Fruit fly (Drosophila melanogaster): ENCODE measurements around the gene Smyd5.

Smyd5 gene

dm6 chr3R:21224230-21224629, 5.6 kb upstream of the Smyd5 start (continued):
- no peak for TF ChIP-seq CG42726 (GFP tag; IDR thresholded peaks at IDR 0.05; ENCODE audit: partially characterized antibody)
- TF ChIP-seq jumu (GFP tag; optimal IDR thresholded peaks at IDR 0.05), result no peak
- no peak for TF ChIP-seq Atf-2 (GFP tag; optimal IDR thresholded peaks at IDR 0.05)
- TF ChIP-seq CG6254 (GFP tag; optimal IDR thresholded peaks at IDR 0.05), result no peak
- 0 out of 2 replicates have a peak, but pooled peaks have one; percentile 38 for TF ChIP-seq cas (GFP tag; IDR thresholded peaks at IDR 0.05)
- no peak for TF ChIP-seq CG31224 (GFP tag; IDR thresholded peaks at IDR 0.05)
- TF ChIP-seq CG15601 (tag; optimal IDR thresholded peaks at IDR 0.05), result no peak
- no peak for TF ChIP-seq Rx (GFP tag; IDR thresholded peaks at IDR 0.05)
- TF ChIP-seq CG7786 (GFP tag; optimal IDR thresholded peaks at IDR 0.05), result no peak
- TF ChIP-seq CG11085 (GFP tag; IDR thresholded peaks at IDR 0.05), result no peak
- TF ChIP-seq amos (GFP tag; IDR thresholded peaks at IDR 0.05; ENCODE audit: partially characterized antibody), result no peak
- TF ChIP-seq CG12104 (GFP tag; optimal IDR thresholded peaks at IDR 0.05), result no peak
- TF ChIP-seq CG16863 (GFP tag; optimal IDR thresholded peaks at IDR 0.05), result no peak
- no peak for TF ChIP-seq gsb-n (tag; optimal IDR thresholded peaks at IDR 0.05)
- TF ChIP-seq CG12219 (GFP tag; optimal IDR thresholded peaks at IDR 0.05), result no peak
- TF ChIP-seq CG5180 (GFP tag; optimal IDR thresholded peaks at IDR 0.05), result no peak
- TF ChIP-seq Sox102F (GFP tag; optimal IDR thresholded peaks at IDR 0.05), result no peak
- no peak for TF ChIP-seq ERR (GFP tag; optimal IDR thresholded peaks at IDR 0.05)
- TF ChIP-seq CG18619 (GFP tag; optimal IDR thresholded peaks at IDR 0.05), result no peak
- no peak for TF ChIP-seq pnt (GFP tag; optimal IDR thresholded peaks at IDR 0.05)
- TF ChIP-seq Taf1 (GFP tag; IDR thresholded peaks at IDR 0.05), result no peak
- no peak for TF ChIP-seq sim (GFP tag; IDR thresholded peaks at IDR 0.05)
- TF ChIP-seq jigr1 (GFP tag; IDR thresholded peaks at IDR 0.05), result no peak
- TF ChIP-seq wdn (GFP tag; IDR thresholded peaks at IDR 0.05), result no peak
- no peak for TF ChIP-seq az2 (GFP tag; optimal IDR thresholded peaks at IDR 0.05)
- TF ChIP-seq E2f1 (GFP tag; IDR thresholded peaks at IDR 0.05), result peak; percentile 71; the same call in 1 of the 2 replicates
- peak; percentile 84 for TF ChIP-seq ci (GFP tag; IDR thresholded peaks at IDR 0.05)
- no peak; the same call in 1 of the 2 replicates for TF ChIP-seq onecut (GFP tag; IDR thresholded peaks at IDR 0.05)
- TF ChIP-seq CG5245 (GFP tag; optimal IDR thresholded peaks at IDR 0.05), result no peak
- TF ChIP-seq trh (GFP tag; optimal IDR thresholded peaks at IDR 0.05), result no peak
- TF ChIP-seq Nf-YC (tag; optimal IDR thresholded peaks at IDR 0.05), result no peak
- TF ChIP-seq slou (GFP tag; optimal IDR thresholded peaks at IDR 0.05), result no peak
- no peak for TF ChIP-seq nmo (GFP tag; optimal IDR thresholded peaks at IDR 0.05)
- no peak for TF ChIP-seq bbx (GFP tag; IDR thresholded peaks at IDR 0.05; ENCODE audit: partially characterized antibody)
- TF ChIP-seq CG3065 (GFP tag; optimal IDR thresholded peaks at IDR 0.05), result no peak
- peak; percentile 22 for TF ChIP-seq NfI (GFP tag; optimal IDR thresholded peaks at IDR 0.05)
- no peak for TF ChIP-seq al (GFP tag; IDR thresholded peaks at IDR 0.05)
- no peak for TF ChIP-seq CG2129 (GFP tag; IDR thresholded peaks at IDR 0.05; ENCODE audit: partially characterized antibody)
- TF ChIP-seq CTCF (GFP tag; optimal IDR thresholded peaks at IDR 0.05), result no peak
- no peak for TF ChIP-seq CG3407 (GFP tag; optimal IDR thresholded peaks at IDR 0.05)
- TF ChIP-seq unc-4 (GFP tag; IDR thresholded peaks at IDR 0.05; ENCODE audit: partially characterized antibody), result no peak
- TF ChIP-seq lilli (GFP tag; optimal IDR thresholded peaks at IDR 0.05), result no peak
- no peak for TF ChIP-seq psq (GFP tag; optimal IDR thresholded peaks at IDR 0.05)
- no peak for TF ChIP-seq CG14965 (GFP tag; optimal IDR thresholded peaks at IDR 0.05; ENCODE audit: borderline replicate concordance)
- TF ChIP-seq pan (optimal IDR thresholded peaks at IDR 0.05), result no peak
- peak in 1 of 2 experiments; percentile 51 for TF ChIP-seq pan (GFP tag; optimal IDR thresholded peaks at IDR 0.05 in 1 of 2, IDR thresholded peaks at IDR 0.05 in 1 of 2)
- TF ChIP-seq Aef1 (GFP tag; IDR thresholded peaks at IDR 0.05), result no peak
- no peak for TF ChIP-seq CHES-1-like (GFP tag; optimal IDR thresholded peaks at IDR 0.05)
- TF ChIP-seq C15 (GFP tag; IDR thresholded peaks at IDR 0.05), result no peak
- no peak for TF ChIP-seq Hmx (GFP tag; optimal IDR thresholded peaks at IDR 0.05)
- no peak for TF ChIP-seq CG9727 (GFP tag; optimal IDR thresholded peaks at IDR 0.05)
- no peak for TF ChIP-seq sc (optimal IDR thresholded peaks at IDR 0.05)
- no peak for TF ChIP-seq sc (GFP tag; optimal IDR thresholded peaks at IDR 0.05)
- TF ChIP-seq disco-r (GFP tag; optimal IDR thresholded peaks at IDR 0.05), result no peak
